Worm (Caenorhabditis elegans): ENCODE measurements around the gene C50C3.12.

ce11 chrIII:8182573-8182972, 6.2 kb downstream of the C50C3.12 start:
- TF ChIP-seq elt-2 (tag; optimal IDR thresholded peaks at IDR 0.05) (no peak), lin-11 (tag; optimal IDR thresholded peaks at IDR 0.05) (no peak), ama-1 (optimal IDR thresholded peaks at IDR 0.05) (no peak), nhr-232 (tag; optimal IDR thresholded peaks at IDR 0.05) (no peak), dve-1 (tag; optimal IDR thresholded peaks at IDR 0.05) (no peak), eyg-1 (tag; optimal IDR thresholded peaks at IDR 0.05) (no peak), fkh-10 (GFP tag; optimal IDR thresholded peaks at IDR 0.05) (no peak), ceh-18 (tag; optimal IDR thresholded peaks at IDR 0.05) (no peak), tbx-2 (tag; optimal IDR thresholded peaks at IDR 0.05) (no peak), sox-2 (GFP tag; IDR thresholded peaks at IDR 0.05) (no peak), hlh-30 (tag; optimal IDR thresholded peaks at IDR 0.05; ENCODE audit: insufficient read depth) (no peak)

Measured in whole organism, late embryonic.